Worm (Caenorhabditis elegans): ENCODE results near the gene fbxc-33.
"Not testable (repeated sequence)": the region's sequence is repeated elsewhere in the genome, so short reads cannot be mapped to it uniquely, and the experiment has no call there.

Gene fbxc-33

ce11 chrII:915780-916179 is 2.3 kb downstream of the fbxc-33 start, which contains the start of gene fbxc-29:
Gene fbxc-29, plus strand, starts transcription at chrII:916080.
- no peak for TF ChIP-seq unc-62 (GFP tag; optimal IDR thresholded peaks at IDR 0.05)

DNA sequence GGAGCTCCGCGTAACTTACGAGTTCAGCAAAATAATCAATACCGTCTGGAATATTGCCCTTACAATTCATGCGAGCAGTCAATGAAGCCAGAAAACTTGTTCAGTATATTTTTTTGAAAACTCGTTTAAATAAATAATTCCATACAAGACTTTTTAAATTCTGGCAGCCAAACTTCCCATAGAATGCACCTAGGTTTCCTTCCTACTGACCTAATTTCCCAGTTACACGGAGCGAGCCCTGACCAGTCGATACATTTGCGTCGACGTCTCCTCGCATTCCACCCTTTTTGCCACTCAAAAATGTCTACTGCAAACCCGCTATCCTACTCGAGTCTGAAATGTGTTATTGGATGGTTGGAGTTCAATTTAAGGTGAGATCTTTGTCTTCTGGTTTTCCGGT is 3.9 kb downstream of the fbxc-33 start, which contains the start of gene fbxc-30:
TSS of gene fbxc-30 (plus strand) at position 301 of the 400 bp plus-strand sequence.
- no peak for TF ChIP-seq unc-62 (GFP tag; optimal IDR thresholded peaks at IDR 0.05)

ce11 chrII:920326-920725 is 6.9 kb downstream of the fbxc-33 start:
- TF ChIP-seq unc-62 (GFP tag; optimal IDR thresholded peaks at IDR 0.05) = no peak

DNA sequence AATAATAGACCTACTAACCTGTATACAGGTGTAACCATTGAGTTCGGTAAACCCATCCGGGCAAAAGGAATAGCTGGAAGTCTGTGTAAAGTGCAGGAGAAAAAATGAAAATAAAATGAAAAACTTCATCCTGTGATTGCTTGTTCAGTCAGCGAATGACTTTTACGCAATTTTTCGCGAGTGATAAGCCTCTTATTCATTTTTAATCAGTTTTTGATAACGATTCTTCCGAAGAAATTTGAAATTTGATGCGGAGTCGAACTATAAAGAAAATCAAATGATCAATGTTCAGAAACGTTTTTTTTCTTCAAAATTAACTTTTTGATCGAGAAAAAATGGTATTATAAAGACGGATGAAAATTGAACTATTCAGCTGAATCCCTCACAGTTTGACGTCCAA is 9.3 kb downstream of the fbxc-33 start:
- no peak for TF ChIP-seq unc-62 (GFP tag; optimal IDR thresholded peaks at IDR 0.05)

ce11 chrII:923521-923920 is 10.0 kb downstream of the fbxc-33 start, which contains the start of gene fbxc-28:
Gene fbxc-28, plus strand, starts transcription at chrII:923821.
- no peak for TF ChIP-seq unc-62 (GFP tag; optimal IDR thresholded peaks at IDR 0.05)

ce11 chrII:927331-927730 is 13.9 kb downstream of the fbxc-33 start, which contains the start of gene R07C3.13:
Gene R07C3.13, minus strand, starts transcription at chrII:927431.
- no peak for TF ChIP-seq unc-62 (GFP tag; optimal IDR thresholded peaks at IDR 0.05)

- TF ChIP-seq unc-62 (GFP tag; optimal IDR thresholded peaks at IDR 0.05) = not testable (repeated sequence)
Measured at ce11 chrII:930871-931270, 17.4 kb downstream of the fbxc-33 start, which contains the start of gene fbxc-34. Gene fbxc-34, plus strand, starts transcription at chrII:931171.

ce11 chrII:932718-933117 is 19.2 kb downstream of the fbxc-33 start, which contains the start of gene acs-15:
Gene acs-15, plus strand, starts transcription at chrII:933018.
- no peak for TF ChIP-seq unc-62 (GFP tag; optimal IDR thresholded peaks at IDR 0.05)

- no peak for TF ChIP-seq unc-62 (GFP tag; optimal IDR thresholded peaks at IDR 0.05)
Measured at ce11 chrII:937265-937664, 23.8 kb downstream of the fbxc-33 start.

- TF ChIP-seq unc-62 (GFP tag; optimal IDR thresholded peaks at IDR 0.05) = no peak
Measured at ce11 chrII:938549-938948, 25.1 kb downstream of the fbxc-33 start, which contains the start of gene R07C3.3. Gene R07C3.3, plus strand, starts transcription at chrII:938849.

DNA sequence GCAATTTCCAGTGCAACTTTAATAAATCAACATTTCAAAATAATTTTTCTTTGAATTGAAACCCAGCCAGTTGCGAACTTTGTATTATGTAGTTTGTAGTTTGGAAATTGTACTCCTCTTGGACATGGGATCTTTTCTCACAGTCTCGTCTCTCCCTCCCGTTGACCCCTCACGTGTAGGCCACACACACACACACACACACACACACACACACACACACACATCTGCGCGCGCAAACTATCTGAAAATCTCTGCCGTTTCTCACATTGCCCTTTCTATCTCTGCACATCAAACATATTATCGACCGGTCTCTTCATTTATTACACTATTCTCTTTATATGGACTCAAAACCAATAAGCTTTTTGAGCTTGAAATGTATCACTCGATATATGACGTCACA is 27.3 kb downstream of the fbxc-33 start, which contains the start of gene fbxc-36:
TSS of gene fbxc-36 (plus strand) at position 205 of the 400 bp plus-strand sequence.
- TF ChIP-seq unc-62 (GFP tag; optimal IDR thresholded peaks at IDR 0.05) = no peak

- TF ChIP-seq unc-62 (GFP tag; optimal IDR thresholded peaks at IDR 0.05) = no peak
Measured at ce11 chrII:943773-944172, 30.3 kb downstream of the fbxc-33 start, which contains the start of gene clec-43. Gene clec-43, plus strand, starts transcription at chrII:944066.

ce11 chrII:948091-948490 is 34.6 kb downstream of the fbxc-33 start, which contains the start of gene fbxc-32:
Gene fbxc-32, minus strand, starts transcription at chrII:948191.
- TF ChIP-seq unc-62 (GFP tag; optimal IDR thresholded peaks at IDR 0.05) = no peak

ce11 chrII:950374-950773 is 36.9 kb downstream of the fbxc-33 start:
- TF ChIP-seq unc-62 (GFP tag; optimal IDR thresholded peaks at IDR 0.05) = no peak

DNA sequence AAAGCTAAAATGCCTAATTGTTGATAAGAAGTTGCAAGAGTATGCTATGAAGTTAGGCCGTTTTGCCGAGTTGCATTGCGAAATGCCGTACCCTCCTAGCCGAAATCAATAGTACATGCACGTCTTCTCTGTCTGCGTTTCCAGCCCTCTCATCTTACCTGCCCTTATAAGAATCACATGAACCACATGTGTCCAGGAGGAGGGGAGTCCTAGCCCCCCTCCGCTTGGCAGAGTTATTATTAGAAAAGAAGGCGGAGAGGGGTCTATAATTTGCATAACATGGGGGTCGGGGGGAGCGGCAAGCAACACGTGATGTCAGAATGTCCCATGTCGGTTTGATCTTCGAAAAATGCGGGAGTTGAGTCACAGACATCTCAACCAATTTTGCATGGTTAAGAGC is 39.6 kb downstream of the fbxc-33 start:
- no peak for TF ChIP-seq unc-62 (GFP tag; optimal IDR thresholded peaks at IDR 0.05)

- not testable (repeated sequence) for TF ChIP-seq unc-62 (GFP tag; optimal IDR thresholded peaks at IDR 0.05)
Measured at ce11 chrII:954626-955025, 41.2 kb downstream of the fbxc-33 start, which contains the start of gene fbxc-7. Gene fbxc-7, plus strand, starts transcription at chrII:954926.

ce11 chrII:958618-959017 is 45.1 kb downstream of the fbxc-33 start, which contains the start of gene sdz-4:
Gene sdz-4, plus strand, starts transcription at chrII:958918.
- TF ChIP-seq unc-62 (GFP tag; optimal IDR thresholded peaks at IDR 0.05) = no peak
